Worm (Caenorhabditis elegans): Measurements from ENCODE around the gene eif-3.D.

DNA sequence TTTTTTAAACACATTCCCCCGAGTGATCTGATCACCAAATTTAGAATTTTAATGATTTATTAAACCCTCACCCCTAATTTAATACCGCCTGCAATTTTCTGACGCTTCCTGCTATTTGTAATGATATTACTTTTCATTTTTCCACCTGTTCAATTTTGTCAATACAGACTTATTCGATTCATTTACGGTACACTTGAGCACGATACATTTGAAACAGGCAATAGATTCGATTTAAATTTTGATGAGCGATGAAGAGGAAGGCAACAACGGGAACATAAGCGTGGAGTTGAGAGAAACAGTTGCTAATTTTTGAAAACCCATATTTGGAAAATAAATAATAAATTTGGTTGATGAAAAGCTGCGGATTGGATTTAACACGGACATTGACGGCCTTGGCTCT lies 33.3 kb upstream of the eif-3.D start:
- no peak for TF ChIP-seq pha-4 (tag; optimal IDR thresholded peaks at IDR 0.05)
- TF ChIP-seq cnd-1 (tag; optimal IDR thresholded peaks at IDR 0.05): no peak
- TF ChIP-seq mab-5 (tag; optimal IDR thresholded peaks at IDR 0.05): no peak
- TF ChIP-seq snpc-4 (tag; optimal IDR thresholded peaks at IDR 0.05): no peak
